Fruit fly (Drosophila melanogaster): ENCODE measurements around the gene CG10581.

CG10581 gene

dm6 chr3L:21034103-21034280 lies at the start of gene CG10581:
CG10581 (minus strand) TSS chr3L:21034203.
- TF ChIP-seq kay (GFP tag; ENCODE audit: borderline replicate concordance) = no peak
- no peak for TF ChIP-seq CG1620 (GFP tag; optimal IDR thresholded peaks at IDR 0.05)
- TF ChIP-seq CG5204 (GFP tag; optimal IDR thresholded peaks at IDR 0.05) = no peak
- no peak for TF ChIP-seq toe (GFP tag; optimal IDR thresholded peaks at IDR 0.05)
- TF ChIP-seq tj (GFP tag; optimal IDR thresholded peaks at IDR 0.05) = no peak
- TF ChIP-seq cic (GFP tag; optimal IDR thresholded peaks at IDR 0.05) = no peak
- TF ChIP-seq Hr96 (GFP tag; optimal IDR thresholded peaks at IDR 0.05) = no peak
- no peak for TF ChIP-seq ovo (GFP tag; optimal IDR thresholded peaks at IDR 0.05)
- no peak for TF ChIP-seq Mnt (GFP tag; optimal IDR thresholded peaks at IDR 0.05)
- TF ChIP-seq CG12768 (GFP tag; optimal IDR thresholded peaks at IDR 0.05) = no peak
- TF ChIP-seq pad (GFP tag; optimal IDR thresholded peaks at IDR 0.05) = no peak
- no peak for TF ChIP-seq CG14711 (tag; optimal IDR thresholded peaks at IDR 0.05)
- TF ChIP-seq CG11617 (GFP tag; optimal IDR thresholded peaks at IDR 0.05) = no peak
- TF ChIP-seq CG7045 (GFP tag; optimal IDR thresholded peaks at IDR 0.05) = no peak
- no peak for TF ChIP-seq CG33017 (tag; optimal IDR thresholded peaks at IDR 0.05)
- TF ChIP-seq CG7101 (tag; optimal IDR thresholded peaks at IDR 0.05) = no peak
- TF ChIP-seq Crg-1 (GFP tag; optimal IDR thresholded peaks at IDR 0.05) = no peak
- TF ChIP-seq Clk (GFP tag; optimal IDR thresholded peaks at IDR 0.05) = no peak

DNA sequence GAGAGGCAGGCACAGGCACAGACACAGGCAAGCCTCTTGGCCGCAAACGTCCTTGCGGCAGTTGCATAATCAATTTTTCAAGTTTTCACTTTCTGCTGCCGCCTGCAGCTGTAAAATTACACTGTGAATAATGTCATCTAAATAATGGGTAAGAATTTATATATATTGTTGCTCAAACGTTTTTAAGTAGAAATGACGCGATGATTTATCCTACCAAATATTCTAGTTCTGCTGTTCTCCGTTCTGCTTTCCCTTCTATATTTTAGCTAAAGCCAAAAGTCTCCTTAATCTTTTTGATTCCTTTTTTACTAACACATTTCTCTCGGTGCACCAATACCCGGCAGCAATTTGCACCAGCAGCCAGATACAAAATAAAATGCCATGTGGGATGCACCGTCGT lies 46.4 kb upstream of the CG10581 start:
- peak; percentile 5 for TF ChIP-seq toe (GFP tag; optimal IDR thresholded peaks at IDR 0.05)
- TF ChIP-seq Mnt (GFP tag; optimal IDR thresholded peaks at IDR 0.05) = no peak
- TF ChIP-seq CG5204 (GFP tag; optimal IDR thresholded peaks at IDR 0.05) = peak; percentile 49
- TF ChIP-seq CG1620 (GFP tag; optimal IDR thresholded peaks at IDR 0.05) = no peak
- TF ChIP-seq ovo (GFP tag; optimal IDR thresholded peaks at IDR 0.05) = no peak

dm6 chr3L:21070063-21070462 lies 36.1 kb upstream of the CG10581 start:
- TF ChIP-seq CG11617 (GFP tag; optimal IDR thresholded peaks at IDR 0.05) (peak; percentile 22), kay (GFP tag; ENCODE audit: borderline replicate concordance) (no peak), CG12768 (GFP tag; optimal IDR thresholded peaks at IDR 0.05) (peak; percentile 20), CG5204 (GFP tag; optimal IDR thresholded peaks at IDR 0.05) (no peak), CG33017 (tag; optimal IDR thresholded peaks at IDR 0.05) (no peak), bab1 (GFP tag; optimal IDR thresholded peaks at IDR 0.05) (no peak), toe (GFP tag; optimal IDR thresholded peaks at IDR 0.05) (no peak)

DNA sequence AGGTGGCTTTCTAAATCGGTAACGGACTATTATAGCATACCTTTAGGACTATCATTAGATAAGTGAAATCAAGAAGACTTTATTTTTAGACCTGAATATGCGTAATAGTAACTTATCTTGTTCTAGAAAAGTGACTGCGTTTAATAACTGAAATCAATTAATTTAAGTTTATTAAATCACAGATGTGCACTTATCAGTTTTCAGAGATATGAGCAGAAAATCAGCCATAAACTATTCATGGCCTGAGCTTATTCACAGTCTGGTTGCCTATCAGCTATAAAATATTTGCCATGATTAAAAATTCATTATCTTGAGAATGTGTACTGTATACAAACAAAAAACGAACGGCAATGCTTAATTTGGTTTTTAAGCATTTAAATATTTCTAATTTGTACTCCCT lies 35.5 kb upstream of the CG10581 start:
- TF ChIP-seq Hr96 (GFP tag; optimal IDR thresholded peaks at IDR 0.05) (no peak), cnc (optimal IDR thresholded peaks at IDR 0.05) (no peak), toe (GFP tag; optimal IDR thresholded peaks at IDR 0.05) (no peak), CG7045 (GFP tag; optimal IDR thresholded peaks at IDR 0.05) (no peak), Clk (GFP tag; optimal IDR thresholded peaks at IDR 0.05) (no peak), CG1620 (GFP tag; optimal IDR thresholded peaks at IDR 0.05) (no peak), pad (GFP tag; optimal IDR thresholded peaks at IDR 0.05) (no peak), CG12768 (GFP tag; optimal IDR thresholded peaks at IDR 0.05) (no peak), CG7101 (tag; optimal IDR thresholded peaks at IDR 0.05) (no peak), CG14711 (tag; optimal IDR thresholded peaks at IDR 0.05) (no peak), CG33017 (tag; optimal IDR thresholded peaks at IDR 0.05) (no peak), kay (GFP tag; ENCODE audit: borderline replicate concordance) (no peak), ovo (GFP tag; optimal IDR thresholded peaks at IDR 0.05) (no peak), CG11617 (GFP tag; optimal IDR thresholded peaks at IDR 0.05) (no peak)

DNA sequence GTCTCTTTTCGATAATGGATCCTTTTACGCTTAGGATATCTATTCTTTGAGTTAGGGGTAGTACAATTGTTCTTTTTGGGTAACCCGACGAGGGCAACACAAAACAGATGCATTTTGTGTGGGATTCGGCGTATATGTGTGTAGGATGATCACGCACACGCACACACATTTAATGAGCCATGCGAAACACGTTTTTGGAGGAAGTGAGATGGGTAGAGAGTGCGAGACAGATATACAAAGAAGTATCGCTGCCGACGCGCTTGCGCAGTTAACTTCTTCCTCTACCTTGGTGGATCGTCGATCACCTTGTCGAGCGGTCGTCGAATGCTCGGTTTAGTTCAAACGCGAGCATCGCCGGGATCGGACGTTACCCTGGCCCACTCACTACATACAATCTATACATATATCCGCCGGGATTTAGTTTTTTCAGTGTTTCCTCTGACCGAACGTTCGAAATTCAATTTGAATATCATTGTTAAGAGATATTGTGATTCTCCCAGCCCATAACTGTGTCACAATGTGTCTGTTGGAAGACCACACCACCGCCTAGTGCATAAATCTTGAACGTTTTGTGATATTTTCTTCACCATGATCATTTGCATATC lies 33.7 kb upstream of the CG10581 start:
- no peak for TF ChIP-seq CG5204 (GFP tag; optimal IDR thresholded peaks at IDR 0.05)
- TF ChIP-seq tj (GFP tag; optimal IDR thresholded peaks at IDR 0.05) = no peak
- no peak for TF ChIP-seq Clk (GFP tag; optimal IDR thresholded peaks at IDR 0.05)
- TF ChIP-seq CG12768 (GFP tag; optimal IDR thresholded peaks at IDR 0.05) = no peak
- TF ChIP-seq CG14711 (tag; optimal IDR thresholded peaks at IDR 0.05) = no peak
- TF ChIP-seq CG33017 (tag; optimal IDR thresholded peaks at IDR 0.05) = no peak
- no peak for TF ChIP-seq Mnt (GFP tag; optimal IDR thresholded peaks at IDR 0.05)
- no peak for TF ChIP-seq toe (GFP tag; optimal IDR thresholded peaks at IDR 0.05)
- TF ChIP-seq CG7101 (tag; optimal IDR thresholded peaks at IDR 0.05) = no peak
- TF ChIP-seq kay (GFP tag; ENCODE audit: borderline replicate concordance) = no peak
- TF ChIP-seq ovo (GFP tag; optimal IDR thresholded peaks at IDR 0.05) = no peak

DNA sequence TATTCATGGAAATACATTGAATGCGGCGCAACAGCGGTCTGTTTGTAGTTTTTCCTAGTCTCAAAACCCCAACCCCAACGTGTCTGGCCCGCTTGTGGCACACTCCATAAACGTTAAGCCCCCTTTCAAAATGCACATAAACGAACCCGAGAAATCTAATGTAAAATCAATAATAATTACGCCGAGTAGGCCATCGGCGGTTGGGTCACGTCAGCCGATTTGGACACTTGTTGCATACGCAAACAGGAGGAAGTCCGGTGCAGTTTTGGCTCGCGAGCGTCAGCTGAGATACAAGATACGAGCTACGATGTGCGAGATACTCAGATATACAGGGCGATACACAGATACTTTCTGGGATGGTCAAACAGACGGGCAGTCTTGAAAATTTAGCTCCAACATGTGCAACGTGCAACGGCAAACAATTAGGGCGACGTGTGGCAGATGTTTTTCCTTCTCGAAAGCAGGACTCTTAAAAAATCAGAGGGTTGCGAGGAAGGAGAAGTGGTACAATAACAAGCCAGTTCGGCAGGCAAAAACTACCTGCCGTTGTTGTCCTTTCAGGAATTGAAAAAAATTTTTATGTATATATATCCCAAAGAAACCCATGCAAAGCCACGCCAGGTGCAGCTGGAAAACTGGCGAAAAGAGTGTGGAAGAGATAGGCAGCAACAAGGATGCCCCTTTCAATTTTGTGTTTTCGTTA lies 32.4 kb upstream of the CG10581 start:
- no peak for TF ChIP-seq ovo (GFP tag; optimal IDR thresholded peaks at IDR 0.05)
- no peak for TF ChIP-seq Crg-1 (GFP tag; optimal IDR thresholded peaks at IDR 0.05)
- TF ChIP-seq CG7101 (tag; optimal IDR thresholded peaks at IDR 0.05) = no peak

- TF ChIP-seq CG7101 (tag; optimal IDR thresholded peaks at IDR 0.05) = peak; percentile 12
- peak; percentile 44 for TF ChIP-seq cic (GFP tag; optimal IDR thresholded peaks at IDR 0.05)
- peak; percentile 32 for TF ChIP-seq CG12768 (GFP tag; optimal IDR thresholded peaks at IDR 0.05)
- peak; percentile 49 for TF ChIP-seq CG33017 (tag; optimal IDR thresholded peaks at IDR 0.05)
- TF ChIP-seq pad (GFP tag; optimal IDR thresholded peaks at IDR 0.05) = no peak
Measured at dm6 chr3L:21065212-21065902, 31.4 kb upstream of the CG10581 start, which contains the start of gene CG43072. CG43072 (plus strand) TSS chr3L:21065852.
